Fruit fly (Drosophila melanogaster): ENCODE measurements around the gene CG45101.

The CG45101 gene

dm6 chr3L:11074043-11074853 is 9.5 kb downstream of the CG45101 start, which contains the start of the genes Pfdn2 and Noc1 (continued):
- TF ChIP-seq ci (GFP tag; IDR thresholded peaks at IDR 0.05) (no peak), tup (GFP tag; optimal IDR thresholded peaks at IDR 0.05) (no peak), Scr (GFP tag; IDR thresholded peaks at IDR 0.05; ENCODE audit: partially characterized antibody) (no peak), nerfin-2 (GFP tag; IDR thresholded peaks at IDR 0.05; ENCODE audit: partially characterized antibody) (no peak), CG31388 (GFP tag; optimal IDR thresholded peaks at IDR 0.05) (no peak), insv (GFP tag; optimal IDR thresholded peaks at IDR 0.05) (no peak), sim (GFP tag; IDR thresholded peaks at IDR 0.05) (no peak), Ravus (GFP tag; IDR thresholded peaks at IDR 0.05) (no peak), slp2 (GFP tag; optimal IDR thresholded peaks at IDR 0.05) (no peak), CG1832 (GFP tag; optimal IDR thresholded peaks at IDR 0.05) (no peak), chn (GFP tag; optimal IDR thresholded peaks at IDR 0.05) (no peak), CG6272 (GFP tag; IDR thresholded peaks at IDR 0.05) (no peak), twi (tag; optimal IDR thresholded peaks at IDR 0.05) (peak; percentile 82), CG13894 (tag; optimal IDR thresholded peaks at IDR 0.05) (no peak), gsb (GFP tag; IDR thresholded peaks at IDR 0.05) (no peak), Asciz (GFP tag; optimal IDR thresholded peaks at IDR 0.05) (no peak), Hmr (GFP tag; optimal IDR thresholded peaks at IDR 0.05) (no peak), CG10543 (GFP tag; optimal IDR thresholded peaks at IDR 0.05) (no peak), CTCF (GFP tag; optimal IDR thresholded peaks at IDR 0.05) (no peak), Side (GFP tag; optimal IDR thresholded peaks at IDR 0.05) (no peak), sd (tag; optimal IDR thresholded peaks at IDR 0.05) (no peak), CG16779 (GFP tag; IDR thresholded peaks at IDR 0.05) (no peak), abd-A (tag; optimal IDR thresholded peaks at IDR 0.05) (no peak), p53 (GFP tag; optimal IDR thresholded peaks at IDR 0.05) (no peak), Bdp1 (GFP tag; optimal IDR thresholded peaks at IDR 0.05) (no peak), CG9876 (GFP tag; optimal IDR thresholded peaks at IDR 0.05) (no peak), CG11247 (GFP tag; IDR thresholded peaks at IDR 0.05) (no peak), CG2129 (GFP tag; IDR thresholded peaks at IDR 0.05; ENCODE audit: partially characterized antibody) (no peak), Poxn (GFP tag; IDR thresholded peaks at IDR 0.05) (no peak), chm (GFP tag; IDR thresholded peaks at IDR 0.05) (no peak), Six4 (GFP tag; optimal IDR thresholded peaks at IDR 0.05) (peak; percentile 47), esg (GFP tag; conservative IDR thresholded peaks at IDR 0.05) (peak; percentile 44; the same call in 1 of the 2 replicates), MBD-R2 (GFP tag; IDR thresholded peaks at IDR 0.05) (peak; percentile 34; the same call in 1 of the 2 replicates), CG2875 (GFP tag; optimal IDR thresholded peaks at IDR 0.05) (no peak), CG2202 (tag; optimal IDR thresholded peaks at IDR 0.05) (no peak), CG7372 (GFP tag; IDR thresholded peaks at IDR 0.05) (no peak), stc (GFP tag; IDR thresholded peaks at IDR 0.05) (0 out of 2 replicates have a peak, but pooled peaks have one; percentile 25), Med (GFP tag) (peak; percentile 76), row (GFP tag; IDR thresholded peaks at IDR 0.05) (peak; percentile 87), zen2 (GFP tag; IDR thresholded peaks at IDR 0.05; ENCODE audit: partially characterized antibody) (no peak), Atf-2 (GFP tag; optimal IDR thresholded peaks at IDR 0.05) (no peak), dpn (GFP tag; optimal IDR thresholded peaks at IDR 0.05) (peak in 1 of 2 experiments; percentile 67), Usf (GFP tag; optimal IDR thresholded peaks at IDR 0.05) (no peak), dan (GFP tag; IDR thresholded peaks at IDR 0.05) (no peak), CG8924 (tag; optimal IDR thresholded peaks at IDR 0.05) (peak; percentile 50), TFAM (GFP tag; optimal IDR thresholded peaks at IDR 0.05) (no peak), ro (GFP tag; IDR thresholded peaks at IDR 0.05) (no peak), CG12155 (GFP tag; optimal IDR thresholded peaks at IDR 0.05) (peak; percentile 54), CG14710 (tag; optimal IDR thresholded peaks at IDR 0.05) (peak; percentile 73), bigmax (GFP tag; optimal IDR thresholded peaks at IDR 0.05) (no peak), salm (tag; optimal IDR thresholded peaks at IDR 0.05) (peak; percentile 12)

Data from whole organism, embryonic.